Fruit fly (Drosophila melanogaster) S2 (cell line): ENCODE results near the gene CG7557.

Source experiments
- CG8478 ChIP-seq: fragments of >200 bp; optimal IDR thresholded peaks from 2 replicates; lab custom pipeline; 2018
- CTCF ChIP-seq, 2 experiments: fragments of >200 bp; optimal IDR thresholded peaks; 2 replicates each; lab custom pipeline; 2018

DNA sequence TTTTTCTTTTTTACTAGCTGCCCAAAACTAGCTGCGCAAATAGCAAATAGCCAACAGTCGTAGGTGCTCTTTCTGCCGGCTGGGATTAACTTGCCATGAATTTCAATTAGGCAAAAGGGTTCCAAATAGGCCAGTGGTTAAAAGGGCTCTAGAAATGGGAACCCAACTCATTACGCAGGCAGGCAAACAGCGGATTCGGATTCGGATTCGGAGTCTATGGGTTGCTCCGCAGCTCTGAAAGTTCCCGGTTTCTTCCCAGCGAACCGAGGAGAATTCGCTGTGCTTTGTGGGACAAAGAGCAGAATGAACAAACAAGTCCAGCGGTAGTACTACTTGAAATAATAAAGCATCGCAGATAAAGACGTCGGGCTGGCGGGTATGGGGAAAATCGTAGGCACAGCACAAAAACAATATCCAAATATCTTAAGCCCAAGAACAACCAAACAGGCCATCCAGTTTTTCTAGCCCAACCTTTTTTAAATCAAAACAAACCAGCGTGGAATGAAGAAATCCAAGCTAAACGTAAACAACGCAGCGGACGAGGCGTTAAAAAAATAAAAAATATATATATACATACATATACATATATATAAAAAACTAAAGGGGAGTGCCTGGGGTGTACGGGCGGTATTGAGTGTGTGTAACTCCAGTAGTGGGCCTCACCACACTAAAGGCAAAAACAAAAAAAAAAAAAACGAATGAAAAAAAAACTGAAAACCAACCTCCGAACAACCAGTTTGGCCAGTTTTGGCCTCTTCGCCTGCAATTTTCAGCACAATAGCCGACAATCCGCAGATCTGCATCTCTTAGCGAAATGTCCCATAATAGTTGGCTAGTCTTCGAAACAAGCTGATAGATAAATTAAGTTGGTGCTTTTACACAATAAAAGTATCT, 2.8 kb upstream of the CG7557 start:
- TF ChIP-seq CG8478 (lab: Kevin White, UChicago) = no peak
- no peak for TF ChIP-seq CTCF (optimal IDR thresholded peaks at IDR 0.05; lab: Kevin White, UChicago)
